Worm (Caenorhabditis elegans): Measurements from ENCODE around the gene semi-1.

Gene semi-1

DNA sequence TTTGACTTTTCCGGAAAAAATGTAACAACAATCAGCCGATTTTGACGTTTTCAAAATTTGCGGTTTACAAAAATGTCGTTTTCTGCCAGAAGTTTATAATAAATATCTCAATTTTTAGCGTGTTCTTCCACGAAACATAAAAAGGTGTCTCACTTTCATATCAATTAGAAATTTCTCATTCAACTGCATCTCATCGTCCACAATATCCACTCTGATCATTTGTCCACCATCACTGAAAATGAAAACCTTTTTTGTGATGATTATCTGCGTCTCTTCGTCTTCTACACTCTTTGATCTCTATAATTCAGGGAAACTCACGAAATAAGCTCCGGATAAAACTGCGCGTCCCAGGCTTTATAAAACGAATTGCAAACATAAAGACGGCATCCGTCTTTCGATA, 2.5 kb downstream of the semi-1 start:
- TF ChIP-seq unc-62 (GFP tag; optimal IDR thresholded peaks at IDR 0.05 in 1 of 2) (peak in 1 of 2 experiments; percentile 93), unc-62 (tag; optimal IDR thresholded peaks at IDR 0.05) (no peak), zip-11 (GFP tag; IDR thresholded peaks at IDR 0.05) (no peak)

DNA sequence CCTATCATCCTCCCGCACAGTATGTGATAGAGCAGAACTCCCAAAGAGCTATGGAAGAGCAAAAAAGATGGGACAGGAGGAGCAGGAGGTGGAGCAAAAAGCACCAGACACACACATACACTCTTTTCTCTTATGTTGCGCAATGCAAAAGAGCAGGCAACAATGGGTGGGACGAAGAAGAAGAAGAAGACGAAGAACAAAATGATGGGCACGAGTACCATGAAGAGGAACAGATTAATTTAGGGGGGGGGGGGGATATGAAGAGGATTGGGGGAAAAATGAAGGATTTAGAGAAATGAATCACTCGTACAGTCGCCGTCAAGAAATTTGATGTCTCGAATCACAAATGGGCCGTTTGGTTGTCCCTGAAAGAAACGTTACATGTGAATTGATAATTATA, 3.4 kb downstream of the semi-1 start, which contains the start of gene avr-15:
Gene avr-15 (minus strand): TSS at position 101 of the 400 bp plus-strand sequence.
- TF ChIP-seq aha-1 (tag) (no peak), nhr-42 (GFP tag; IDR thresholded peaks at IDR 0.05) (no peak), nhr-10 (tag; optimal IDR thresholded peaks at IDR 0.05) (no peak), dpl-1 (GFP tag; optimal IDR thresholded peaks at IDR 0.05) (no peak), zag-1 (tag; optimal IDR thresholded peaks at IDR 0.05) (no peak), pqm-1 (tag; optimal IDR thresholded peaks at IDR 0.05) (no peak), lin-13 (GFP tag; optimal IDR thresholded peaks at IDR 0.05) (no peak), ceh-28 (tag; optimal IDR thresholded peaks at IDR 0.05) (no peak), Y105C5A.15 (GFP tag; IDR thresholded peaks at IDR 0.05) (no peak), F26F4.8 (GFP tag; conservative IDR thresholded peaks at IDR 0.05) (no peak), zip-2 (tag; optimal IDR thresholded peaks at IDR 0.05) (no peak), mdt-29 (GFP tag; IDR thresholded peaks at IDR 0.05) (no peak), unc-39 (tag; optimal IDR thresholded peaks at IDR 0.05) (no peak), hlh-30 (tag; optimal IDR thresholded peaks at IDR 0.05; ENCODE audit: insufficient read depth) (no peak)

- 0 out of 2 replicates have a peak, but pooled peaks have one; percentile 34 for TF ChIP-seq lim-7 (GFP tag; IDR thresholded peaks at IDR 0.05)
These were observed 5.5 kb downstream of the semi-1 start for ce11 chrV:13509504-13509903.

DNA sequence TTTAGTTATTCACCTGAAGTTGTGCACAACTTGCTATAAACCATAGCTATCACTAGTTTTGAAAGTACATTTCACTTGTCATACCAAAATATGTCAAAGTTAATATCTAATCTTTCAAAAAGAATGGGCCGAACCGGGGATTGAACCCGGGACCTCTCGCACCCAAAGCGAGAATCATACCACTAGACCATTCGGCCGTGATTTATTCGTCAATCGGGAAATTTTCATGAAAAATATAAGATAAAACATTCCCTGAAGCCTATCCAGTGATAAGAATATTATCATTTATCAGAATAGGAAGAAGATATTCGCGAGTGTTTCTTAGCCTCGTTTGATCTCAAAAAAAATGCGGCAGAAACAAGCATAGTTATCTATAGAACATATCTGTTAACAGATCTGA, 7.9 kb downstream of the semi-1 start:
- 0 out of 2 replicates have a peak, but pooled peaks have one; percentile 10 for TF ChIP-seq F26F4.8 (GFP tag; conservative IDR thresholded peaks at IDR 0.05)

DNA sequence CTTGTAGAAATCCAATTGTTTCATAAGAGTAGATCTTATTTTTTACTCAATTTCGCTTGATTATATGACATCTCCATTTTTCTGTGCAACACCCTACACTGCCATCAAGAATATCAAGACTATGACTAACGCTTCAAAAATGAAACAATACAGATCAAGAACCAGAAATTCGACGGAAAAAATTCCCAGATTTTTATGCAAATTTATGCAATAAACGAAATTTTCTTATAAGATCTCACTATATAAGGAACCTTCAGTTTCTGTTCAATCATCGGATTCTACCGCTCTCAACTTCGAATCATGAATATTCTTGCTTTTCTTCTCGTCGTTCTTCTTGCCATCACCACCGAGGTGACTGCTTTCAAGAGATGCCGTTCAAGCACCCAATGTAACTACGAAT, 8.7 kb downstream of the semi-1 start, which contains the start of gene R11G10.4:
Gene R11G10.4 (plus strand): TSS at position 301 of the 400 bp plus-strand sequence.
- TF ChIP-seq ceh-44 (GFP tag; IDR thresholded peaks at IDR 0.05) (no peak), daf-8 (GFP tag; IDR thresholded peaks at IDR 0.05) (no peak), zip-11 (GFP tag; IDR thresholded peaks at IDR 0.05) (no peak), madf-5 (GFP tag; IDR thresholded peaks at IDR 0.05) (no peak), zag-1 (tag; optimal IDR thresholded peaks at IDR 0.05) (no peak), pha-4 (GFP tag; IDR thresholded peaks at IDR 0.05) (no peak), pha-4 (tag; optimal IDR thresholded peaks at IDR 0.05) (no peak), F49E8.2 (tag; optimal IDR thresholded peaks at IDR 0.05; ENCODE audit: borderline replicate concordance) (no peak), nhr-102 (tag; optimal IDR thresholded peaks at IDR 0.05) (no peak), nhr-6 (tag; optimal IDR thresholded peaks at IDR 0.05) (no peak), zip-2 (tag; optimal IDR thresholded peaks at IDR 0.05) (no peak), madf-9 (GFP tag; conservative IDR thresholded peaks at IDR 0.05) (no peak), dpl-1 (GFP tag; optimal IDR thresholded peaks at IDR 0.05) (no peak), cey-2 (tag; optimal IDR thresholded peaks at IDR 0.05; ENCODE audit: borderline replicate concordance, insufficient read depth) (no peak), unc-62 (GFP tag; optimal IDR thresholded peaks at IDR 0.05 in 1 of 2) (no peak), unc-62 (tag; optimal IDR thresholded peaks at IDR 0.05) (no peak), unc-130 (GFP tag; optimal IDR thresholded peaks at IDR 0.05) (no peak)

- TF ChIP-seq lin-29 (GFP tag; IDR thresholded peaks at IDR 0.05) (no peak), unc-62 (GFP tag; optimal IDR thresholded peaks at IDR 0.05 in 1 of 2) (peak in 1 of 2 experiments; percentile 95), unc-62 (tag; optimal IDR thresholded peaks at IDR 0.05) (no peak)
These were observed 15.8 kb downstream of the semi-1 start for ce11 chrV:13499227-13499626.
